Worm (Caenorhabditis elegans): ENCODE data around the gene mrps-17.

ce11 chrIII:6420201-6420600 lies 11.4 kb downstream of the mrps-17 start:
- TF ChIP-seq unc-86 (tag; optimal IDR thresholded peaks at IDR 0.05) (no peak), lsy-2 (tag; optimal IDR thresholded peaks at IDR 0.05) (no peak), pax-3 (tag; optimal IDR thresholded peaks at IDR 0.05) (no peak), sptf-1 (tag; optimal IDR thresholded peaks at IDR 0.05) (no peak), ceh-82 (tag; optimal IDR thresholded peaks at IDR 0.05) (no peak), unc-62 (GFP tag; optimal IDR thresholded peaks at IDR 0.05) (no peak), aly-2 (tag; optimal IDR thresholded peaks at IDR 0.05) (no peak), ztf-11 (tag; optimal IDR thresholded peaks at IDR 0.05) (no peak), ceh-8 (GFP tag; optimal IDR thresholded peaks at IDR 0.05) (no peak), skn-1 (tag; optimal IDR thresholded peaks at IDR 0.05) (no peak), lin-13 (GFP tag; optimal IDR thresholded peaks at IDR 0.05) (no peak)

All from whole organism, L1 larva.